Fruit fly (Drosophila melanogaster) whole organism, embryonic: ENCODE measurements around the gene CG6254.

Source experiments
- Ada2b ChIP-seq: fragments of 200-800 bp; sonication (Bioruptor generic); IDR thresholded peaks from 2 replicates; pipeline ENCODE4 v1.3.6; 2022; ENCODE audit warnings: missing biosample characterization, missing genetic modification characterization
- CG10366 ChIP-seq: fragments of 200-800 bp; sonication (Bioruptor generic); IDR thresholded peaks from 2 replicates; pipeline ENCODE4 v1.3.6; 2022; ENCODE audit warnings: missing biosample characterization, missing genetic modification characterization
- CG11247 ChIP-seq: fragments of 200-800 bp; sonication (Bioruptor generic); IDR thresholded peaks from 2 replicates; pipeline ENCODE4 v1.3.6; 2022; ENCODE audit warnings: missing biosample characterization, missing genetic modification characterization
- CG12104 ChIP-seq: fragments of 200-800 bp; sonication (Bioruptor generic); optimal IDR thresholded peaks from 3 replicates; lab custom pipeline; 2016; ENCODE audit warnings: missing biosample characterization, missing genetic modification characterization
- CG13424 ChIP-seq: fragments of 200-800 bp; sonication (Bioruptor generic); optimal IDR thresholded peaks from 2 replicates; lab custom pipeline; 2019; ENCODE audit warnings: missing biosample characterization, mild to moderate bottlenecking, missing genetic modification characterization, moderate library complexity
- CG15269 ChIP-seq: fragments of 200-800 bp; sonication (Bioruptor generic); optimal IDR thresholded peaks from 2 replicates; lab custom pipeline; 2018; ENCODE audit warnings: missing biosample characterization, mild to moderate bottlenecking, missing genetic modification characterization, moderate library complexity
- CG15479 ChIP-seq: fragments of 200-800 bp; sonication (Bioruptor generic); optimal IDR thresholded peaks from 3 replicates; lab custom pipeline; 2019; ENCODE audit warnings: missing biosample characterization, mild to moderate bottlenecking, missing genetic modification characterization, moderate library complexity
- CG15601 ChIP-seq: fragments of 200-800 bp; sonication (Bioruptor generic); optimal IDR thresholded peaks from 3 replicates; lab custom pipeline; 2019; ENCODE audit warnings: missing biosample characterization, mild to moderate bottlenecking, missing genetic modification characterization, moderate library complexity
- CG1832 ChIP-seq: fragments of 200-800 bp; sonication (Bioruptor generic); optimal IDR thresholded peaks from 2 replicates; lab custom pipeline; 2017; ENCODE audit warnings: missing biosample characterization, mild to moderate bottlenecking, missing genetic modification characterization, inconsistent platforms
- CG2120 ChIP-seq: fragments of 200-800 bp; sonication (Bioruptor generic); optimal IDR thresholded peaks from 3 replicates; lab custom pipeline; 2016; ENCODE audit warnings: missing biosample characterization, missing genetic modification characterization
- CG2678 ChIP-seq: fragments of 200-800 bp; sonication (Bioruptor generic); optimal IDR thresholded peaks from 3 replicates; lab custom pipeline; 2019; ENCODE audit warnings: missing biosample characterization, mild to moderate bottlenecking, missing genetic modification characterization, moderate library complexity
- CG2712 ChIP-seq: fragments of 200-800 bp; optimal IDR thresholded peaks from 3 replicates; lab custom pipeline; 2019; ENCODE audit warnings: missing biosample characterization, mild to moderate bottlenecking, missing genetic modification characterization, moderate library complexity
- CG32532 ChIP-seq: fragments of 200-800 bp; sonication (Bioruptor generic); IDR thresholded peaks from 2 replicates; pipeline ENCODE4 v1.3.6; 2022; ENCODE audit warnings: missing biosample characterization, missing genetic modification characterization
- CG34224 ChIP-seq: fragments of 200-800 bp; sonication (Bioruptor generic); IDR thresholded peaks from 3 replicates; pipeline ENCODE4 v1.3.6; 2022; ENCODE audit warnings: missing biosample characterization, missing genetic modification characterization; ENCODE audit not compliant: partially characterized antibody
- CG34422 ChIP-seq: fragments of 200-800 bp; sonication (Bioruptor generic); IDR thresholded peaks from 3 replicates; pipeline ENCODE4 v1.3.6; 2022; ENCODE audit warnings: missing biosample characterization, missing genetic modification characterization
- CG8478 ChIP-seq: fragments of >200 bp; optimal IDR thresholded peaks from 2 replicates; lab custom pipeline; 2018
- CG9932 ChIP-seq: fragments of 200-800 bp; sonication (Bioruptor generic); IDR thresholded peaks from 2 replicates; pipeline ENCODE4 v1.3.6; 2022; ENCODE audit warnings: missing biosample characterization, missing genetic modification characterization
- CTCF ChIP-seq: fragments of 200-800 bp; sonication (Bioruptor generic); optimal IDR thresholded peaks from 2 replicates; lab custom pipeline; 2017; ENCODE audit warnings: missing biosample characterization, mild to moderate bottlenecking, missing genetic modification characterization, moderate library complexity
- Deaf1 ChIP-seq: fragments of 200-800 bp; optimal IDR thresholded peaks from 3 replicates; lab custom pipeline; 2019; ENCODE audit warnings: missing biosample characterization, mild to moderate bottlenecking, missing genetic modification characterization, moderate library complexity
- Dll ChIP-seq: fragments of 200-800 bp; sonication (Bioruptor generic); IDR thresholded peaks from 4 replicates; pipeline ENCODE4 v1.3.6; 2022; ENCODE audit warnings: missing biosample characterization, missing genetic modification characterization; ENCODE audit not compliant: partially characterized antibody
- Dp ChIP-seq: fragments of 200-800 bp; sonication (Bioruptor generic); optimal IDR thresholded peaks from 2 replicates; lab custom pipeline; 2018; ENCODE audit warnings: missing biosample characterization, mild to moderate bottlenecking, missing genetic modification characterization, moderate library complexity
- Dref ChIP-seq: fragments of 200-800 bp; sonication (Bioruptor generic); IDR thresholded peaks from 2 replicates; pipeline ENCODE4 v1.3.6; 2022; ENCODE audit warnings: missing biosample characterization, missing genetic modification characterization
- E2f2 ChIP-seq: fragments of 200-800 bp; sonication (Bioruptor generic); IDR thresholded peaks from 2 replicates; pipeline ENCODE4 v1.3.6; 2022; ENCODE audit warnings: missing biosample characterization, missing genetic modification characterization
- Elba2 ChIP-seq: fragments of 200-800 bp; sonication (Bioruptor generic); optimal IDR thresholded peaks from 3 replicates; lab custom pipeline; 2016; ENCODE audit warnings: missing biosample characterization, missing genetic modification characterization
- H2.0 ChIP-seq: fragments of 200-800 bp; sonication (Bioruptor generic); IDR thresholded peaks from 2 replicates; pipeline ENCODE4 v1.3.6; 2022; ENCODE audit warnings: missing biosample characterization, missing genetic modification characterization
- Hmr ChIP-seq: fragments of 200-800 bp; sonication (Bioruptor generic); optimal IDR thresholded peaks from 3 replicates; lab custom pipeline; 2017; ENCODE audit warnings: mild to moderate bottlenecking, missing biosample characterization, missing genetic modification reagents, missing genetic modification characterization
- MBD-R2 ChIP-seq: fragments of 200-800 bp; sonication (Bioruptor generic); IDR thresholded peaks from 2 replicates; pipeline ENCODE4 v1.3.6; 2022; ENCODE audit warnings: missing biosample characterization, missing genetic modification characterization
- Med ChIP-seq: fragments of 200-800 bp; sonication (Bioruptor generic); peaks from one replicate; lab custom pipeline; 2016; ENCODE audit warnings: missing biosample characterization, missing genetic modification characterization, mild to moderate bottlenecking, inconsistent platforms, moderate library complexity
- NC2β ChIP-seq: fragments of 200-800 bp; sonication (Bioruptor generic); optimal IDR thresholded peaks from 2 replicates; lab custom pipeline; 2016; ENCODE audit warnings: missing biosample characterization, missing genetic modification characterization
- Rfx ChIP-seq: fragments of 200-800 bp; sonication (Bioruptor generic); IDR thresholded peaks from 2 replicates; pipeline ENCODE4 v1.3.6; 2022; ENCODE audit warnings: missing biosample characterization, missing genetic modification characterization
- ash1 ChIP-seq: fragments of 200-800 bp; sonication (Bioruptor generic); optimal IDR thresholded peaks from 2 replicates; lab custom pipeline; 2018; ENCODE audit warnings: missing biosample characterization, mild to moderate bottlenecking, missing genetic modification characterization
- bbx ChIP-seq: fragments of 200-800 bp; sonication (Bioruptor generic); IDR thresholded peaks from 2 replicates; pipeline ENCODE4 v1.3.6; 2022; ENCODE audit warnings: missing biosample characterization, missing genetic modification characterization; ENCODE audit not compliant: partially characterized antibody
- bsh ChIP-seq, 2 experiments: fragments of 200-800 bp; sonication (Bioruptor generic); optimal IDR thresholded peaks; 2 replicates each; lab custom pipeline; 2017 to 2018; ENCODE audit warnings: mild to moderate bottlenecking in 2 of 2, missing biosample characterization in 2 of 2, missing genetic modification characterization in 2 of 2, moderate library complexity in 1 of 2
- crp ChIP-seq, 2 experiments: fragments of 200-800 bp; sonication (Bioruptor generic); optimal IDR thresholded peaks; 2 replicates in 1 of 2; 3 replicates in 1 of 2; lab custom pipeline; 2017; ENCODE audit warnings: missing biosample characterization in 2 of 2, missing genetic modification characterization in 2 of 2, mild to moderate bottlenecking in 1 of 2, moderate library complexity in 1 of 2
- dmrt99B ChIP-seq: fragments of 200-800 bp; sonication (Bioruptor generic); optimal IDR thresholded peaks from 2 replicates; lab custom pipeline; 2018; ENCODE audit warnings: missing biosample characterization, mild to moderate bottlenecking, missing genetic modification characterization, moderate library complexity
- dpn ChIP-seq, 2 experiments: fragments of 200-800 bp; sonication (Bioruptor generic); optimal IDR thresholded peaks; 3 replicates each; lab custom pipeline; 2016; ENCODE audit warnings: missing biosample characterization in 2 of 2, missing genetic modification characterization in 2 of 2
- gro ChIP-seq: fragments of 200-800 bp; sonication (Bioruptor generic); optimal IDR thresholded peaks from 2 replicates; lab custom pipeline; 2016; ENCODE audit warnings: missing biosample characterization, missing genetic modification characterization
- insv ChIP-seq, 2 experiments: fragments of 200-800 bp; sonication (Bioruptor generic); optimal IDR thresholded peaks; 3 replicates each; lab custom pipeline; 2016 to 2018; ENCODE audit warnings: missing biosample characterization in 2 of 2, missing genetic modification characterization in 2 of 2
- jumu ChIP-seq: fragments of 200-800 bp; sonication (Bioruptor generic); optimal IDR thresholded peaks from 3 replicates; lab custom pipeline; 2016; ENCODE audit warnings: missing biosample characterization, missing genetic modification characterization
- kay ChIP-seq: fragments of 200-800 bp; sonication (Bioruptor generic); optimal IDR thresholded peaks from 2 replicates; lab custom pipeline; 2016; ENCODE audit warnings: missing biosample characterization, missing genetic modification characterization
- kni ChIP-seq: fragments of 200-800 bp; sonication (Bioruptor generic); optimal IDR thresholded peaks from 3 replicates; lab custom pipeline; 2017; ENCODE audit warnings: mild to moderate bottlenecking, missing biosample characterization, missing genetic modification reagents, missing genetic modification characterization
- mirr ChIP-seq: fragments of 200-800 bp; sonication (Bioruptor generic); optimal IDR thresholded peaks from 3 replicates; lab custom pipeline; 2018; ENCODE audit warnings: missing biosample characterization, mild to moderate bottlenecking, missing genetic modification characterization
- onecut ChIP-seq: fragments of 200-800 bp; sonication (Bioruptor generic); IDR thresholded peaks from 2 replicates; pipeline ENCODE4 v1.3.6; 2022; ENCODE audit warnings: missing biosample characterization, missing genetic modification characterization
- pan ChIP-seq, 4 experiments: fragments of >200 bp in 3 of 4; fragments of 200-800 bp in 1 of 4; sonication (Bioruptor generic) in 1 of 4; optimal IDR thresholded peaks in 3 of 4; IDR thresholded peaks in 1 of 4; 2 replicates each; pipeline versions ENCODE4 v1.3.6 to Lab custom; 2017 to 2022; ENCODE audit warnings: missing biosample characterization in 2 of 4, missing genetic modification characterization in 2 of 4, mixed read lengths in 1 of 4
- prd ChIP-seq, 3 experiments: fragments of >200 bp in 2 of 3; fragments of 200-800 bp in 1 of 3; sonication (Bioruptor generic) in 1 of 3; optimal IDR thresholded peaks in 2 of 3; IDR thresholded peaks in 1 of 3; 2 replicates in 2 of 3; 3 replicates in 1 of 3; pipeline versions ENCODE4 v1.3.6 to Lab custom; 2017 to 2022; ENCODE audit warnings: missing biosample characterization in 1 of 3, missing genetic modification characterization in 1 of 3
- rib ChIP-seq: fragments of 200-800 bp; sonication (Bioruptor generic); IDR thresholded peaks from 2 replicates; pipeline ENCODE4 v1.3.6; 2022; ENCODE audit warnings: missing biosample characterization, missing genetic modification characterization
- sd ChIP-seq: fragments of 200-800 bp; sonication (Bioruptor generic); optimal IDR thresholded peaks from 3 replicates; lab custom pipeline; 2018; ENCODE audit warnings: missing biosample characterization, mild to moderate bottlenecking, missing genetic modification characterization, moderate library complexity
- zfh1 ChIP-seq: fragments of 200-800 bp; sonication (Bioruptor generic); IDR thresholded peaks from 3 replicates; pipeline ENCODE4 v1.3.6; 2022; ENCODE audit warnings: missing biosample characterization, missing genetic modification characterization

Gene CG6254

dm6 chr3R:10109212-10109880 lies 51.8 kb downstream of the CG6254 start (continued):
- no peak for TF ChIP-seq dmrt99B (tag; lab: Kevin White, UChicago)
- TF ChIP-seq H2.0: no peak
- TF ChIP-seq CTCF (GFP tag; lab: Kevin White, UChicago): no peak
- no peak for TF ChIP-seq bsh (GFP tag; optimal IDR thresholded peaks at IDR 0.05; lab: Kevin White, UChicago)
- TF ChIP-seq Med (GFP tag; lab: Kevin White, UChicago): peak; percentile 82
- no peak for TF ChIP-seq CG11247 (GFP tag; lab: Robert Waterston, UW)
- TF ChIP-seq CG34224 (GFP tag; lab: Robert Waterston, UW): peak; percentile 54; the same call in 1 of the 3 replicates
- TF ChIP-seq E2f2 (GFP tag; lab: Robert Waterston, UW): no peak
- peak; percentile 60; the same call in 1 of the 2 replicates for TF ChIP-seq CG32532 (GFP tag; lab: Robert Waterston, UW)
- peak; percentile 89 for TF ChIP-seq Deaf1 (tag; lab: Kevin White, UChicago)
- TF ChIP-seq prd (optimal IDR thresholded peaks at IDR 0.05; lab: Kevin White, UChicago): no peak
- TF ChIP-seq prd (GFP tag; IDR thresholded peaks at IDR 0.05; lab: Robert Waterston, UW): 0 out of 3 replicates have a peak, but pooled peaks have one; percentile 16
- TF ChIP-seq CG13424: peak; percentile 2
- no peak for TF ChIP-seq kay (GFP tag; lab: Kevin White, UChicago)
- no peak for TF ChIP-seq ash1 (GFP tag; lab: Kevin White, UChicago)
- no peak for TF ChIP-seq Dref
- peak; percentile 52; the same call in 1 of the 2 replicates for TF ChIP-seq Rfx (GFP tag; lab: Robert Waterston, UW)
- no peak for TF ChIP-seq gro (GFP tag; lab: Kevin White, UChicago)
- TF ChIP-seq Elba2 (GFP tag; lab: Kevin White, UChicago): peak; percentile 73
- no peak for TF ChIP-seq bbx (GFP tag; lab: Robert Waterston, UW)
- peak; percentile 14 for TF ChIP-seq CG2678 (tag; lab: Kevin White, UChicago)
- no peak for TF ChIP-seq Dp (GFP tag; lab: Kevin White, UChicago)
- TF ChIP-seq sd (tag; lab: Kevin White, UChicago): peak; percentile 89
- peak; percentile 27; the same call in 1 of the 3 replicates for TF ChIP-seq CG34422
- TF ChIP-seq jumu (GFP tag; lab: Kevin White, UChicago): no peak
- TF ChIP-seq mirr: no peak
- TF ChIP-seq Ada2b (GFP tag; lab: Robert Waterston, UW): 0 out of 2 replicates have a peak, but pooled peaks have one; percentile 5
- TF ChIP-seq CG15479 (GFP tag; lab: Kevin White, UChicago): peak; percentile 26
- no peak for TF ChIP-seq CG15601 (tag; lab: Kevin White, UChicago)
- TF ChIP-seq NC2β (GFP tag; lab: Kevin White, UChicago): no peak
- TF ChIP-seq MBD-R2 (GFP tag; lab: Robert Waterston, UW): peak; percentile 26; the same call in 1 of the 2 replicates
- TF ChIP-seq CG1832: peak; percentile 39
- no peak for TF ChIP-seq dpn (GFP tag; optimal IDR thresholded peaks at IDR 0.05; lab: Kevin White, UChicago)
- no peak for TF ChIP-seq CG2120 (GFP tag; lab: Kevin White, UChicago)
- no peak for TF ChIP-seq pan (optimal IDR thresholded peaks at IDR 0.05; lab: Kevin White, UChicago)
- peak in 1 of 2 experiments; percentile 34 for TF ChIP-seq pan (GFP tag; optimal IDR thresholded peaks at IDR 0.05 in 1 of 2, IDR thresholded peaks at IDR 0.05 in 1 of 2)
- no peak for TF ChIP-seq CG12104 (GFP tag; lab: Kevin White, UChicago)
- 0 out of 2 replicates have a peak, but pooled peaks have one; percentile 21 for TF ChIP-seq CG9932 (GFP tag; lab: Robert Waterston, UW)
- TF ChIP-seq kni (GFP tag; lab: Kevin White, UChicago): peak; percentile 9
- TF ChIP-seq onecut (GFP tag; lab: Robert Waterston, UW): peak; percentile 56; the same call in 1 of the 2 replicates
- TF ChIP-seq CG8478 (lab: Kevin White, UChicago): peak; percentile 53
- no peak for TF ChIP-seq CG2712
- TF ChIP-seq crp (GFP tag; optimal IDR thresholded peaks at IDR 0.05; lab: Kevin White, UChicago): no peak
- no peak for TF ChIP-seq Hmr (GFP tag; lab: Kevin White, UChicago)
- no peak for TF ChIP-seq zfh1 (GFP tag; lab: Robert Waterston, UW)
- peak; percentile 94 to 95 for TF ChIP-seq insv (GFP tag; optimal IDR thresholded peaks at IDR 0.05; lab: Kevin White, UChicago)
- TF ChIP-seq CG10366 (GFP tag; lab: Robert Waterston, UW): no peak
- TF ChIP-seq rib (GFP tag; lab: Robert Waterston, UW): no peak
- TF ChIP-seq Dll: peak; percentile 53; the same call in 2 of the 4 replicates
- peak; percentile 16 for TF ChIP-seq CG15269 (tag; lab: Kevin White, UChicago)
